Worm (Caenorhabditis elegans) whole organism, young adult: ENCODE results near the gene tra-2.

ENCODE experiments used
- B0019.2 ChIP-seq: fragments of 200-800 bp; sonication (Bioruptor generic); conservative IDR thresholded peaks from 2 replicates; pipeline ENCODE4 v1.3.6; 2022; ENCODE audit warnings: missing genetic modification reagents, missing genetic modification characterization, missing compliant biosample characterization
- B0035.1 ChIP-seq: sonication (generic microtip); optimal IDR thresholded peaks from 2 replicates; lab custom pipeline; 2016; ENCODE audit warnings: missing genetic modification characterization, mild to moderate bottlenecking, missing compliant biosample characterization, missing genotype, missing genetic modification reagents
- B0261.1 ChIP-seq: sonication (generic microtip); optimal IDR thresholded peaks from 2 replicates; lab custom pipeline; 2016; ENCODE audit warnings: mild to moderate bottlenecking, missing genetic modification characterization, moderate library complexity, missing compliant biosample characterization
- C17E4.6 ChIP-seq: fragments of 200-800 bp; sonication (Bioruptor generic); IDR thresholded peaks from 2 replicates; pipeline ENCODE4 v1.3.6; 2022; ENCODE audit warnings: missing genetic modification reagents, missing genetic modification characterization, missing compliant biosample characterization
- D2030.7 ChIP-seq: fragments of 200-800 bp; sonication (Bioruptor generic); IDR thresholded peaks from 2 replicates; pipeline ENCODE4 v1.3.6; 2022; ENCODE audit warnings: missing genetic modification reagents, missing genetic modification characterization, missing compliant biosample characterization
- F10E7.11 ChIP-seq: sonication (generic microtip); optimal IDR thresholded peaks from 2 replicates; lab custom pipeline; 2017; ENCODE audit warnings: mild to moderate bottlenecking, missing genetic modification characterization, moderate library complexity, missing compliant biosample characterization
- F39B2.1 ChIP-seq: fragments of 200-800 bp; sonication (Bioruptor generic); IDR thresholded peaks from 2 replicates; pipeline ENCODE4 v1.3.6; 2022; ENCODE audit warnings: missing genetic modification reagents, missing genetic modification characterization, missing compliant biosample characterization
- F49E8.2 ChIP-seq: sonication (generic microtip); optimal IDR thresholded peaks from 3 replicates; lab custom pipeline; 2017; ENCODE audit warnings: missing genetic modification characterization, mild to moderate bottlenecking, missing compliant biosample characterization, antibody characterized with exemption, moderate library complexity; ENCODE audit not compliant: insufficient read depth
- Y53G8AR.9 ChIP-seq: fragments of 200-800 bp; sonication (Bioruptor generic); conservative IDR thresholded peaks from 2 replicates; pipeline ENCODE4 v1.3.6; 2022; ENCODE audit warnings: missing genetic modification reagents, missing genetic modification characterization, missing compliant biosample characterization
- Y56A3A.18 ChIP-seq: fragments of 200-800 bp; sonication (Bioruptor generic); IDR thresholded peaks from 2 replicates; pipeline ENCODE4 v1.3.6; 2022; ENCODE audit warnings: missing genetic modification reagents, missing genetic modification characterization, missing compliant biosample characterization
- Y79H2A.3 ChIP-seq: fragments of 200-800 bp; sonication (Bioruptor generic); conservative IDR thresholded peaks from 2 replicates; pipeline ENCODE4 v1.3.6; 2022; ENCODE audit warnings: missing genetic modification reagents, missing genetic modification characterization, missing compliant biosample characterization
- Y95B8A.8 ChIP-seq: fragments of 200-800 bp; sonication (Bioruptor generic); IDR thresholded peaks from 2 replicates; pipeline ENCODE4 v1.3.6; 2022; ENCODE audit warnings: missing genetic modification reagents, missing genetic modification characterization, missing compliant biosample characterization
- aptf-3 ChIP-seq: fragments of 200-800 bp; sonication (Bioruptor generic); IDR thresholded peaks from 2 replicates; pipeline ENCODE4 v1.3.6; 2022; ENCODE audit warnings: missing genetic modification characterization, missing compliant biosample characterization
- attf-3 ChIP-seq: fragments of 200-800 bp; sonication (Bioruptor generic); conservative IDR thresholded peaks from 2 replicates; pipeline ENCODE4 v1.3.6; 2022; ENCODE audit warnings: missing genetic modification reagents, missing genetic modification characterization, missing compliant biosample characterization
- bed-2 ChIP-seq: fragments of 200-800 bp; sonication (Bioruptor generic); IDR thresholded peaks from 2 replicates; pipeline ENCODE4 v1.3.6; 2022; ENCODE audit warnings: missing genetic modification reagents, missing genetic modification characterization, missing compliant biosample characterization
- cebp-2 ChIP-seq: fragments of 200-800 bp; sonication (Bioruptor generic); IDR thresholded peaks from 2 replicates; pipeline ENCODE4 v1.3.6; 2022; ENCODE audit warnings: missing genetic modification characterization, missing compliant biosample characterization
- chd-7 ChIP-seq: sonication (generic microtip); optimal IDR thresholded peaks from 2 replicates; lab custom pipeline; 2016; ENCODE audit warnings: mild to moderate bottlenecking, missing genetic modification characterization, moderate library complexity, missing compliant biosample characterization
- dox-1 ChIP-seq: fragments of 200-800 bp; sonication (Bioruptor generic); IDR thresholded peaks from 2 replicates; pipeline ENCODE4 v1.3.6; 2022; ENCODE audit warnings: missing genetic modification reagents, missing genetic modification characterization, missing compliant biosample characterization
- egl-44 ChIP-seq: fragments of 200-800 bp; sonication (Bioruptor generic); IDR thresholded peaks from 2 replicates; pipeline ENCODE4 v1.3.6; 2022; ENCODE audit warnings: missing genetic modification reagents, missing genetic modification characterization, missing compliant biosample characterization
- him-1 ChIP-seq: sonication (generic microtip); optimal IDR thresholded peaks from 2 replicates; lab custom pipeline; 2016; ENCODE audit warnings: missing genotype, missing genetic modification reagents, missing genetic modification characterization, missing compliant biosample characterization
- hmg-1.2 ChIP-seq: fragments of 200-800 bp; sonication (Bioruptor generic); IDR thresholded peaks from 2 replicates; pipeline ENCODE4 v1.3.6; 2022; ENCODE audit warnings: missing genetic modification reagents, missing genetic modification characterization, missing compliant biosample characterization
- hsf-1 ChIP-seq: fragments of 200-800 bp; sonication (Bioruptor generic); IDR thresholded peaks from 2 replicates; pipeline ENCODE4 v1.3.6; 2022; ENCODE audit warnings: missing genetic modification reagents, missing genetic modification characterization, missing compliant biosample characterization
- let-526 ChIP-seq: fragments of 200-800 bp; sonication (Bioruptor generic); IDR thresholded peaks from 2 replicates; pipeline ENCODE4 v1.3.6; 2022; ENCODE audit warnings: missing genetic modification reagents, missing genetic modification characterization, missing compliant biosample characterization
- lin-54 ChIP-seq: fragments of 200-800 bp; sonication (Bioruptor generic); optimal IDR thresholded peaks from 2 replicates; lab custom pipeline; 2018; ENCODE audit warnings: mild to moderate bottlenecking, missing genetic modification characterization, missing compliant biosample characterization
- lsl-1 ChIP-seq: fragments of 200-800 bp; sonication (Bioruptor generic); optimal IDR thresholded peaks from 2 replicates; lab custom pipeline; 2018; ENCODE audit warnings: mild to moderate bottlenecking, missing genetic modification characterization, moderate library complexity, missing compliant biosample characterization
- madf-10 ChIP-seq: sonication (generic microtip); optimal IDR thresholded peaks from 2 replicates; lab custom pipeline; 2016; ENCODE audit warnings: mild to moderate bottlenecking, missing genetic modification characterization, missing compliant biosample characterization
- mcd-1 ChIP-seq: fragments of 200-800 bp; sonication (Bioruptor generic); IDR thresholded peaks from 2 replicates; pipeline ENCODE4 v1.3.6; 2022; ENCODE audit warnings: missing genetic modification reagents, missing genetic modification characterization, missing compliant biosample characterization
- mes-4 ChIP-seq: sonication (generic microtip); optimal IDR thresholded peaks from 2 replicates; lab custom pipeline; 2016; ENCODE audit warnings: missing genotype, missing genetic modification characterization, missing compliant biosample characterization
- mxl-1 ChIP-seq: sonication (generic microtip); optimal IDR thresholded peaks from 2 replicates; lab custom pipeline; 2016; ENCODE audit warnings: missing genetic modification characterization, missing compliant biosample characterization
- nfyb-1 ChIP-seq: fragments of 200-800 bp; sonication (Bioruptor generic); IDR thresholded peaks from 2 replicates; pipeline ENCODE4 v1.3.6; 2022; ENCODE audit warnings: missing genetic modification reagents, missing genetic modification characterization, missing compliant biosample characterization
- nhr-120 ChIP-seq: fragments of 200-800 bp; sonication (Bioruptor generic); IDR thresholded peaks from 2 replicates; pipeline ENCODE4 v1.3.6; 2022; ENCODE audit warnings: missing genetic modification characterization, missing compliant biosample characterization
- nhr-90 ChIP-seq: sonication (generic microtip); optimal IDR thresholded peaks from 2 replicates; lab custom pipeline; 2016; ENCODE audit warnings: missing genotype, mild to moderate bottlenecking, missing genetic modification characterization, missing compliant biosample characterization
- rec-8 ChIP-seq, 2 experiments: sonication (generic microtip); optimal IDR thresholded peaks; 2 replicates each; lab custom pipeline; 2016; ENCODE audit warnings: mild to moderate bottlenecking in 2 of 2, missing genetic modification characterization in 2 of 2, missing genetic modification reagents in 2 of 2, missing genotype in 2 of 2, missing biosample characterization in 1 of 2, missing compliant biosample characterization in 1 of 2, moderate library complexity in 1 of 2
- repo-1 ChIP-seq: sonication (generic microtip); optimal IDR thresholded peaks from 2 replicates; lab custom pipeline; 2017; ENCODE audit warnings: mild to moderate bottlenecking, missing genetic modification characterization, missing compliant biosample characterization
- rpc-1 ChIP-seq, 2 experiments: fragments of 150-350 bp in 1 of 2; sonication (generic microtip) in 1 of 2; optimal IDR thresholded peaks; 2 replicates each; lab custom pipeline; 2014 to 2018; ENCODE audit warnings: missing biosample characterization in 1 of 2, missing genetic modification characterization in 1 of 2, missing genetic modification reagents in 1 of 2, missing genotype in 1 of 2
- sdz-38 ChIP-seq: sonication (generic microtip); optimal IDR thresholded peaks from 2 replicates; lab custom pipeline; 2016; ENCODE audit warnings: missing genotype, missing genetic modification characterization, missing compliant biosample characterization
- zim-3 ChIP-seq: sonication (generic microtip); optimal IDR thresholded peaks from 2 replicates; lab custom pipeline; 2017; ENCODE audit warnings: mild to moderate bottlenecking, missing genetic modification characterization, moderate library complexity, missing compliant biosample characterization
- ztf-25 ChIP-seq: fragments of 200-800 bp; sonication (Bioruptor generic); IDR thresholded peaks from 2 replicates; pipeline ENCODE4 v1.3.6; 2022; ENCODE audit warnings: missing genetic modification reagents, missing genetic modification characterization, missing compliant biosample characterization
- ztf-26 ChIP-seq: sonication (generic microtip); optimal IDR thresholded peaks from 2 replicates; lab custom pipeline; 2017; ENCODE audit warnings: missing genetic modification characterization, missing compliant biosample characterization

Gene tra-2

ce11 chrII:7001405-7001804, 35.9 kb upstream of the tra-2 start (continued):
- TF ChIP-seq B0019.2 (GFP tag; lab: Robert Waterston, UW), result peak; percentile 43
- TF ChIP-seq lin-54 (GFP tag; lab: Kevin White, UChicago), result peak; percentile 23
- TF ChIP-seq madf-10 (tag; lab: Kevin White, UChicago), result peak; percentile 27
- TF ChIP-seq nfyb-1, result peak; percentile 78
- TF ChIP-seq Y95B8A.8 (GFP tag; lab: Robert Waterston, UW), result peak; percentile 78; the same call in 1 of the 2 replicates
- TF ChIP-seq egl-44, result peak; percentile 94
- TF ChIP-seq ztf-25 (GFP tag; lab: Robert Waterston, UW), result peak; percentile 95
- TF ChIP-seq nhr-90 (tag; lab: Kevin White, UChicago), result peak; percentile 86
- peak; percentile 72; the same call in 1 of the 2 replicates for TF ChIP-seq C17E4.6 (GFP tag; lab: Robert Waterston, UW)
- TF ChIP-seq chd-7, result peak; percentile 49
- TF ChIP-seq rpc-1 (optimal IDR thresholded peaks at IDR 0.05; lab: Kevin White, UChicago), result peak; percentile 58
- peak; percentile 84 for TF ChIP-seq rpc-1 (tag; optimal IDR thresholded peaks at IDR 0.05; lab: Kevin White, UChicago)
- peak; percentile 93; the same call in 1 of the 2 replicates for TF ChIP-seq nhr-120 (GFP tag; lab: Robert Waterston, UW)
- peak; percentile 87 for TF ChIP-seq B0261.1
- TF ChIP-seq hmg-1.2 (GFP tag; lab: Robert Waterston, UW), result peak; percentile 76
- TF ChIP-seq repo-1 (tag; lab: Kevin White, UChicago), result peak; percentile 54
- TF ChIP-seq F39B2.1, result 0 out of 2 replicates have a peak, but pooled peaks have one; percentile 69
- TF ChIP-seq zim-3 (tag; lab: Kevin White, UChicago), result peak; percentile 74
- TF ChIP-seq F49E8.2 (tag; lab: Kevin White, UChicago), result peak; percentile 21
- TF ChIP-seq D2030.7 (GFP tag; lab: Robert Waterston, UW), result peak; percentile 85
- peak; percentile 97 for TF ChIP-seq aptf-3 (GFP tag; lab: Robert Waterston, UW)
- peak; percentile 16 for TF ChIP-seq B0035.1 (tag; lab: Kevin White, UChicago)
- TF ChIP-seq lsl-1 (GFP tag; lab: Kevin White, UChicago), result peak; percentile 50
- TF ChIP-seq bed-2, result 0 out of 2 replicates have a peak, but pooled peaks have one; percentile 39
- peak; percentile 64; the same call in 1 of the 2 replicates for TF ChIP-seq mcd-1
- peak in 1 of 2 experiments; percentile 68 for TF ChIP-seq rec-8 (tag; optimal IDR thresholded peaks at IDR 0.05; lab: Kevin White, UChicago)
- 0 out of 2 replicates have a peak, but pooled peaks have one; percentile 30 for TF ChIP-seq Y53G8AR.9 (GFP tag; lab: Robert Waterston, UW)
- peak; percentile 2 for TF ChIP-seq sdz-38 (tag; lab: Kevin White, UChicago)
- peak; percentile 66 for TF ChIP-seq hsf-1 (GFP tag; lab: Robert Waterston, UW)
- peak; percentile 72 for TF ChIP-seq attf-3 (GFP tag; lab: Robert Waterston, UW)
- peak; percentile 85 for TF ChIP-seq him-1
- peak; percentile 18 for TF ChIP-seq ztf-26
- peak; percentile 96 for TF ChIP-seq cebp-2 (GFP tag; lab: Robert Waterston, UW)
- TF ChIP-seq mes-4, result peak; percentile 0
- peak; percentile 50 for TF ChIP-seq mxl-1 (tag; lab: Kevin White, UChicago)
- TF ChIP-seq dox-1 (GFP tag; lab: Robert Waterston, UW), result peak; percentile 86
- peak; percentile 34 for TF ChIP-seq F10E7.11 (tag; lab: Kevin White, UChicago)
- TF ChIP-seq let-526 (GFP tag; lab: Robert Waterston, UW), result peak; percentile 86
- peak; percentile 65; the same call in 1 of the 2 replicates for TF ChIP-seq Y56A3A.18 (GFP tag; lab: Robert Waterston, UW)
- peak; percentile 78 for TF ChIP-seq Y79H2A.3 (GFP tag; lab: Robert Waterston, UW)
- TF ChIP-seq, all 124 proteins: peak for 78; not testable (repeated sequence) for 46
